Worm (Caenorhabditis elegans) whole organism, L3 larva: ENCODE results near the gene msp-65.
"Not testable (repeated sequence)": the region's sequence is repeated elsewhere in the genome, so short reads cannot be mapped to it uniquely, and the experiment has no call there.

Experiments
- R02D3.7 ChIP-seq: fragments of 150-350 bp; optimal IDR thresholded peaks from 2 replicates; lab custom pipeline; 2014; ENCODE audit warnings: missing biosample characterization, missing genetic modification characterization
- ZK546.5 ChIP-seq: sonication (generic microtip); optimal IDR thresholded peaks from 2 replicates; lab custom pipeline; 2017; ENCODE audit warnings: missing biosample characterization, missing genetic modification characterization
- aly-2 ChIP-seq: fragments of 150-350 bp; optimal IDR thresholded peaks from 2 replicates; lab custom pipeline; 2014; ENCODE audit warnings: missing biosample characterization, missing genetic modification characterization
- ama-1 ChIP-seq: fragments of 150-350 bp; optimal IDR thresholded peaks from 2 replicates; lab custom pipeline; 2018
- ceh-16 ChIP-seq: sonication (generic microtip); optimal IDR thresholded peaks from 2 replicates; lab custom pipeline; 2017; ENCODE audit warnings: missing biosample characterization, missing genetic modification characterization
- ceh-28 ChIP-seq: fragments of 150-350 bp; optimal IDR thresholded peaks from 2 replicates; lab custom pipeline; 2014; ENCODE audit warnings: missing biosample characterization, missing genetic modification reagents, missing genetic modification characterization
- ceh-82 ChIP-seq: fragments of 150-350 bp; optimal IDR thresholded peaks from 2 replicates; lab custom pipeline; 2014; ENCODE audit warnings: missing biosample characterization, missing genetic modification characterization
- ceh-9 ChIP-seq: sonication (generic microtip); optimal IDR thresholded peaks from 2 replicates; lab custom pipeline; 2018; ENCODE audit warnings: missing biosample characterization, missing genetic modification characterization
- daf-12 ChIP-seq: fragments of 150-350 bp; optimal IDR thresholded peaks from 2 replicates; lab custom pipeline; 2014; ENCODE audit warnings: missing biosample characterization, missing genetic modification reagents, missing genetic modification characterization
- egl-27 ChIP-seq: sonication (generic microtip); optimal IDR thresholded peaks from 4 replicates; lab custom pipeline; 2017; ENCODE audit warnings: missing biosample characterization, missing genetic modification reagents, missing genetic modification characterization
- egl-5 ChIP-seq: fragments of 150-350 bp; optimal IDR thresholded peaks from 2 replicates; lab custom pipeline; 2017; ENCODE audit warnings: missing biosample characterization, missing genetic modification reagents, missing genetic modification characterization, inconsistent platforms
- elt-1 ChIP-seq: fragments of 150-350 bp; optimal IDR thresholded peaks from 2 replicates; lab custom pipeline; 2014; ENCODE audit warnings: missing biosample characterization, missing genetic modification characterization
- elt-2 ChIP-seq: sonication (generic microtip); optimal IDR thresholded peaks from 2 replicates; lab custom pipeline; 2016; ENCODE audit warnings: missing genetic modification reagents, mild to moderate bottlenecking, missing genetic modification characterization, missing compliant biosample characterization
- elt-3 ChIP-seq, 3 experiments: fragments of 150-350 bp in 1 of 3; sonication (generic microtip) in 2 of 3; optimal IDR thresholded peaks; 2 replicates in 2 of 3; 4 replicates in 1 of 3; lab custom pipeline; 2014 to 2017; ENCODE audit warnings: missing biosample characterization in 3 of 3, missing genetic modification characterization in 3 of 3
- fkh-2 ChIP-seq: fragments of 150-350 bp; optimal IDR thresholded peaks from 2 replicates; lab custom pipeline; 2014; ENCODE audit warnings: missing biosample characterization, missing genetic modification reagents, missing genetic modification characterization
- fos-1 ChIP-seq: fragments of 150-350 bp; optimal IDR thresholded peaks from 2 replicates; lab custom pipeline; 2014; ENCODE audit warnings: missing biosample characterization, missing genetic modification characterization
- hmg-11 ChIP-seq: sonication (generic microtip); optimal IDR thresholded peaks from 2 replicates; lab custom pipeline; 2016; ENCODE audit warnings: missing genetic modification characterization, missing compliant biosample characterization
- lin-15B ChIP-seq: fragments of 150-350 bp; optimal IDR thresholded peaks from 2 replicates; lab custom pipeline; 2014; ENCODE audit warnings: missing biosample characterization, missing genetic modification characterization
- lin-39 ChIP-seq: fragments of 150-350 bp; optimal IDR thresholded peaks from 2 replicates; lab custom pipeline; 2018; ENCODE audit warnings: missing biosample characterization, missing genetic modification reagents, missing genetic modification characterization
- lsy-12 ChIP-seq: sonication (generic microtip); optimal IDR thresholded peaks from 2 replicates; lab custom pipeline; 2016; ENCODE audit warnings: mild to moderate bottlenecking, missing genetic modification characterization, missing compliant biosample characterization
- mdl-1 ChIP-seq: fragments of 150-350 bp; optimal IDR thresholded peaks from 2 replicates; lab custom pipeline; 2014; ENCODE audit warnings: missing biosample characterization, missing genetic modification characterization
- mml-1 ChIP-seq: fragments of 150-350 bp; sonication (generic microtip); optimal IDR thresholded peaks from 3 replicates; lab custom pipeline; 2014; ENCODE audit warnings: missing biosample characterization, missing genetic modification characterization
- nfya-1 ChIP-seq: sonication (generic microtip); optimal IDR thresholded peaks from 2 replicates; lab custom pipeline; 2017; ENCODE audit warnings: missing genetic modification characterization, mild to moderate bottlenecking, missing compliant biosample characterization, antibody characterized with exemption, moderate library complexity; ENCODE audit not compliant: insufficient read depth
- nhr-11 ChIP-seq: fragments of 150-350 bp; optimal IDR thresholded peaks from 2 replicates; lab custom pipeline; 2014; ENCODE audit warnings: missing biosample characterization, missing genetic modification characterization
- nhr-12 ChIP-seq: fragments of 150-350 bp; optimal IDR thresholded peaks from 2 replicates; lab custom pipeline; 2014; ENCODE audit warnings: missing biosample characterization, missing genetic modification characterization
- nhr-237 ChIP-seq: fragments of 150-350 bp; optimal IDR thresholded peaks from 2 replicates; lab custom pipeline; 2014; ENCODE audit warnings: missing biosample characterization, missing genetic modification characterization
- nhr-25 ChIP-seq: sonication (generic microtip); optimal IDR thresholded peaks from 2 replicates; lab custom pipeline; 2017; ENCODE audit warnings: missing biosample characterization, missing genetic modification characterization
- nhr-28 ChIP-seq: fragments of 150-350 bp; optimal IDR thresholded peaks from 2 replicates; lab custom pipeline; 2014; ENCODE audit warnings: missing biosample characterization, missing genetic modification characterization
- nhr-43 ChIP-seq: sonication (generic microtip); optimal IDR thresholded peaks from 2 replicates; lab custom pipeline; 2016; ENCODE audit warnings: mild to moderate bottlenecking, missing genetic modification characterization, missing compliant biosample characterization; ENCODE audit not compliant: poor library complexity, severe bottlenecking
- nhr-77 ChIP-seq: fragments of 150-350 bp; optimal IDR thresholded peaks from 2 replicates; lab custom pipeline; 2014; ENCODE audit warnings: missing biosample characterization, missing genetic modification characterization
- pha-4 ChIP-seq: fragments of 150-350 bp; optimal IDR thresholded peaks from 2 replicates; lab custom pipeline; 2014; ENCODE audit warnings: missing biosample characterization, missing genetic modification reagents, missing genetic modification characterization
- pqm-1 ChIP-seq: fragments of 150-350 bp; optimal IDR thresholded peaks from 2 replicates; lab custom pipeline; 2017; ENCODE audit warnings: missing biosample characterization, missing genetic modification characterization, inconsistent platforms
- sea-2 ChIP-seq: fragments of 150-350 bp; sonication (generic microtip); optimal IDR thresholded peaks from 4 replicates; lab custom pipeline; 2014; ENCODE audit warnings: missing biosample characterization, missing genetic modification reagents, missing genetic modification characterization
- snpc-4 ChIP-seq: fragments of 150-350 bp; optimal IDR thresholded peaks from 2 replicates; lab custom pipeline; 2014; ENCODE audit warnings: missing biosample characterization, missing genetic modification characterization
- tbx-2 ChIP-seq: sonication (generic microtip); optimal IDR thresholded peaks from 2 replicates; lab custom pipeline; 2016; ENCODE audit warnings: mild to moderate bottlenecking, missing genetic modification characterization, missing compliant biosample characterization
- unc-39 ChIP-seq: sonication (generic microtip); optimal IDR thresholded peaks from 4 replicates; lab custom pipeline; 2017; ENCODE audit warnings: missing biosample characterization, missing genetic modification characterization
- unc-62 ChIP-seq: fragments of 150-350 bp; sonication (generic microtip); optimal IDR thresholded peaks from 4 replicates; lab custom pipeline; 2014; ENCODE audit warnings: missing biosample characterization, missing genetic modification reagents, missing genetic modification characterization
- zag-1 ChIP-seq: fragments of 150-350 bp; optimal IDR thresholded peaks from 2 replicates; lab custom pipeline; 2014; ENCODE audit warnings: missing biosample characterization, missing genetic modification characterization
- ztf-11 ChIP-seq: fragments of 150-350 bp; optimal IDR thresholded peaks from 2 replicates; lab custom pipeline; 2014; ENCODE audit warnings: missing biosample characterization, missing genetic modification characterization
- ztf-4 ChIP-seq: fragments of 150-350 bp; optimal IDR thresholded peaks from 2 replicates; lab custom pipeline; 2014; ENCODE audit warnings: missing biosample characterization, missing genetic modification characterization

Gene msp-65

ce11 chrIV:5290547-5290946, 25.8 kb upstream of the msp-65 start, which contains the start of gene nlp-47:
nlp-47 (plus strand) TSS chrIV:5290847.
- TF ChIP-seq ceh-28 (tag; lab: Kevin White, UChicago) (no peak), unc-39 (tag; lab: Kevin White, UChicago) (no peak), elt-3 (tag; optimal IDR thresholded peaks at IDR 0.05; lab: Kevin White, UChicago) (no peak), sea-2 (no peak), ceh-9 (tag; lab: Kevin White, UChicago) (no peak), zag-1 (no peak), fos-1 (no peak), elt-1 (tag; lab: Kevin White, UChicago) (no peak), nfya-1 (no peak), ZK546.5 (tag; lab: Kevin White, UChicago) (no peak), nhr-77 (tag; lab: Kevin White, UChicago) (no peak), lin-15B (tag; lab: Kevin White, UChicago) (no peak), pha-4 (tag; lab: Kevin White, UChicago) (no peak)

- TF ChIP-seq nfya-1 (no peak), nhr-12 (no peak), mdl-1 (tag; lab: Kevin White, UChicago) (no peak), hmg-11 (tag; lab: Kevin White, UChicago) (no peak), tbx-2 (tag; lab: Kevin White, UChicago) (no peak), pha-4 (tag; lab: Kevin White, UChicago) (no peak), ceh-82 (tag; lab: Kevin White, UChicago) (no peak), ceh-16 (no peak), fkh-2 (tag; lab: Kevin White, UChicago) (no peak)
Observed at ce11 chrIV:5291207-5291606, 25.1 kb upstream of the msp-65 start.

ce11 chrIV:5294467-5294866, 21.9 kb upstream of the msp-65 start:
- TF ChIP-seq nhr-28 (tag; lab: Kevin White, UChicago): no peak
- TF ChIP-seq unc-62 (GFP tag; lab: Kevin White, UChicago): no peak
- TF ChIP-seq nhr-11 (tag; lab: Kevin White, UChicago): no peak
- TF ChIP-seq ztf-11 (tag; lab: Kevin White, UChicago): no peak
- no peak for TF ChIP-seq egl-5 (tag; lab: Kevin White, UChicago)
- no peak for TF ChIP-seq mdl-1 (tag; lab: Kevin White, UChicago)
- no peak for TF ChIP-seq R02D3.7 (tag; lab: Kevin White, UChicago)
- TF ChIP-seq nhr-237 (tag; lab: Kevin White, UChicago): no peak
- TF ChIP-seq elt-2 (tag; lab: Kevin White, UChicago): no peak
- TF ChIP-seq aly-2: no peak
- no peak for TF ChIP-seq nhr-77 (tag; lab: Kevin White, UChicago)
- TF ChIP-seq ztf-4 (tag; lab: Kevin White, UChicago): no peak
- TF ChIP-seq lin-15B (tag; lab: Kevin White, UChicago): no peak
- no peak for TF ChIP-seq snpc-4 (tag; lab: Kevin White, UChicago)
- no peak for TF ChIP-seq ama-1 (lab: Kevin White, UChicago)
- TF ChIP-seq nfya-1: no peak
- no peak for TF ChIP-seq nhr-43 (tag; lab: Kevin White, UChicago)
- no peak for TF ChIP-seq nhr-25
- TF ChIP-seq lin-39: no peak
- TF ChIP-seq fkh-2 (tag; lab: Kevin White, UChicago): no peak

ce11 chrIV:5295240-5295639, 21.1 kb upstream of the msp-65 start, which contains the start of gene msp-51:
msp-51 (minus strand) TSS chrIV:5295340.
- not testable (repeated sequence) for TF ChIP-seq egl-27 (tag; lab: Kevin White, UChicago); elt-3 (tag; optimal IDR thresholded peaks at IDR 0.05; lab: Kevin White, UChicago); sea-2

- no peak for TF ChIP-seq daf-12
- no peak for TF ChIP-seq aly-2
- TF ChIP-seq nhr-25: no peak
- no peak for TF ChIP-seq lsy-12 (tag; lab: Kevin White, UChicago)
- TF ChIP-seq egl-27 (tag; lab: Kevin White, UChicago): no peak
- no peak for TF ChIP-seq nhr-77 (tag; lab: Kevin White, UChicago)
- no peak for TF ChIP-seq egl-5 (tag; lab: Kevin White, UChicago)
- TF ChIP-seq elt-1 (tag; lab: Kevin White, UChicago): no peak
- TF ChIP-seq mdl-1 (tag; lab: Kevin White, UChicago): no peak
- TF ChIP-seq nfya-1: no peak
- no peak for TF ChIP-seq lin-15B (tag; lab: Kevin White, UChicago)
- TF ChIP-seq nhr-11 (tag; lab: Kevin White, UChicago): no peak
- no peak for TF ChIP-seq pqm-1 (tag; lab: Kevin White, UChicago)
- TF ChIP-seq fos-1: no peak
- TF ChIP-seq ceh-82 (tag; lab: Kevin White, UChicago): no peak
- TF ChIP-seq mml-1: no peak
Observed at ce11 chrIV:5297436-5298012, 18.8 kb upstream of the msp-65 start, which contains the start of the genes ZK354.6 and msp-113. ZK354.6 (minus strand) TSS chrIV:5297536. msp-113 (plus strand) TSS chrIV:5297962.
